Worm (Caenorhabditis elegans): ENCODE results near the gene mdt-10.

The mdt-10 gene

DNA sequence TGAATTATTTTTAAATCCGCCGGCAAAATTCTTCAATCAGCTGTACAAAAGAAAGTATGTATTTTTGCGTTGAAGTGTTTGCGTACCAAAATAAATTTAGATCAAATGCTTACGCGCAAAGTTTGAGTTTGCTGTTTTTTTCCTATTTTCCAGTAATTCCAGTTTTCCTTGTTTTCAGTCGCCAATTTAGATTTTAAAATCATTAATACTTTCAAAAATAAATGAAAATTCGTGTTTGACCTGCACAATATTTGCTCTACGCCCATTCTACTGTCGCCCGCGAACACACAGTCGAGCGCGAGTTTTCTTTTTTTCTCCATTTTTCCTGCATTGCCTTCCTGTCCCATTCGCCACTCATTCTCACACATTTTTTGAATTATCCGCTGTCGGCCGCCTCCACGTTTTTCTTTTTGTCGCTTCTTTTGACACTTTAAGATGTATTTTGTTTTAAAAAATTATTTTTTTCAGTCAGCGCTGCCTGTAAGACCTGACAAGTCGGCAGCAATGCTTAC, 38.0 kb upstream of the mdt-10 start, which contains the start of gene ptc-1:
Gene ptc-1, plus strand, starts transcription at position 462 of the 512 bp plus-strand sequence.
- no peak for TF ChIP-seq ceh-82 (tag; optimal IDR thresholded peaks at IDR 0.05)
- no peak for TF ChIP-seq egl-27 (tag; optimal IDR thresholded peaks at IDR 0.05)
- peak; percentile 41 for TF ChIP-seq pha-4 (tag; optimal IDR thresholded peaks at IDR 0.05)

DNA sequence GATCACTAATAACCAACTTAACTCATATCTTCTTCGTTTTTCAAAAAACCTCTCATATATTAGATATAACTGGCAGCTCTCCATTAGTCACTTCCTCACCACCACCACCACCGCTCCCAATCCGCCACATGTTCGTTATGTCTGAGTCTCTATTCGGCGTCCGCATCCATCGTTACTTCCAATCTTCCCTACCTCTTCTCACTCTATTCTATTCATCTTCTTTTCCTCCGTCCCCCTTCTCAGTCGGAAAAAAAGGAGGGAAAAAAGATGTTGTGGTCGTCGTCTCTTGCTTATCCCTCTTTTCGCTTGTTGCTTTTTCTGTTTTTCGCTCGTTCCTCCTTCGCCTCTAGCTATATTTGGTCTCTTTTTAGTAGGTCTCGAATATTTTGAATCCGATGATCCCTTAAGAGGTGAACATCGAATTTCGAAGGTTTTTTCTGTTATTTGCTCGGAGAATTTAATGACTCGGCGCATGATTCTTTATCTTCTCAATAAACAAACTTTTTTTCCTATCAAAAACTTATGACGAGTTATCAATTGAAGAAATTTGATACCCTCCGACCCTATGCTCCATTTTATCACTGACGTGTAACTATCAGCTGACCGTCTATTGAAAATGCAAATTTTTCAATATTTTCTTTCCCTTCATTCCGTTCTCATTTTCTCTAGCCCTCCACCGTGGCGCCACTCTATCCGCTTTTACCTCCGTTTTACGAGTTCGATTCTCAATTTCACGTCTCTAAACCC, 37.2 kb upstream of the mdt-10 start:
- TF ChIP-seq pha-4 (tag; optimal IDR thresholded peaks at IDR 0.05) (peak; percentile 43), mdl-1 (tag; optimal IDR thresholded peaks at IDR 0.05) (no peak), lin-15B (tag; optimal IDR thresholded peaks at IDR 0.05) (no peak), ZK546.5 (tag; optimal IDR thresholded peaks at IDR 0.05) (no peak), nhr-237 (tag; optimal IDR thresholded peaks at IDR 0.05) (no peak), jun-1 (tag; optimal IDR thresholded peaks at IDR 0.05) (no peak), daf-12 (tag; optimal IDR thresholded peaks at IDR 0.05) (no peak), nhr-12 (tag; optimal IDR thresholded peaks at IDR 0.05) (no peak), eor-1 (tag; optimal IDR thresholded peaks at IDR 0.05) (no peak), unc-39 (tag; optimal IDR thresholded peaks at IDR 0.05) (no peak), snpc-4 (tag; optimal IDR thresholded peaks at IDR 0.05) (no peak), nhr-77 (tag; optimal IDR thresholded peaks at IDR 0.05) (no peak), egl-5 (tag; optimal IDR thresholded peaks at IDR 0.05) (peak; percentile 55), ceh-28 (tag; optimal IDR thresholded peaks at IDR 0.05) (no peak), hmg-11 (tag; optimal IDR thresholded peaks at IDR 0.05) (peak; percentile 44), skn-1 (tag; optimal IDR thresholded peaks at IDR 0.05) (no peak), R02D3.7 (tag; optimal IDR thresholded peaks at IDR 0.05) (no peak), pqm-1 (tag; optimal IDR thresholded peaks at IDR 0.05) (peak; percentile 66), elt-2 (tag; optimal IDR thresholded peaks at IDR 0.05) (peak; percentile 90), sea-2 (GFP tag; optimal IDR thresholded peaks at IDR 0.05) (no peak), nhr-23 (tag; optimal IDR thresholded peaks at IDR 0.05) (peak; percentile 11), nhr-25 (tag; optimal IDR thresholded peaks at IDR 0.05) (no peak), fkh-10 (GFP tag; optimal IDR thresholded peaks at IDR 0.05) (peak; percentile 32), mml-1 (tag; optimal IDR thresholded peaks at IDR 0.05) (no peak), ceh-16 (tag; optimal IDR thresholded peaks at IDR 0.05) (no peak), ama-1 (optimal IDR thresholded peaks at IDR 0.05) (peak; percentile 2), elt-3 (tag; optimal IDR thresholded peaks at IDR 0.05) (no peak), nhr-11 (tag; optimal IDR thresholded peaks at IDR 0.05) (no peak), zag-1 (tag; optimal IDR thresholded peaks at IDR 0.05) (no peak), ceh-9 (tag; optimal IDR thresholded peaks at IDR 0.05) (no peak), ceh-82 (tag; optimal IDR thresholded peaks at IDR 0.05) (no peak), egl-27 (tag; optimal IDR thresholded peaks at IDR 0.05) (no peak), nhr-43 (tag; optimal IDR thresholded peaks at IDR 0.05; ENCODE audit: poor library complexity, severe bottlenecking) (no peak), nfya-1 (tag; optimal IDR thresholded peaks at IDR 0.05; ENCODE audit: insufficient read depth) (peak; percentile 76), fkh-2 (tag; optimal IDR thresholded peaks at IDR 0.05) (no peak), fos-1 (tag; optimal IDR thresholded peaks at IDR 0.05) (no peak), lin-39 (tag; optimal IDR thresholded peaks at IDR 0.05) (peak; percentile 85), nhr-76 (tag; optimal IDR thresholded peaks at IDR 0.05) (no peak), aly-2 (tag; optimal IDR thresholded peaks at IDR 0.05) (no peak), tbx-2 (tag; optimal IDR thresholded peaks at IDR 0.05) (peak; percentile 24), unc-62 (GFP tag; optimal IDR thresholded peaks at IDR 0.05) (peak; percentile 16), nhr-67 (tag; optimal IDR thresholded peaks at IDR 0.05) (no peak), lsy-12 (tag; optimal IDR thresholded peaks at IDR 0.05) (no peak), nhr-28 (tag; optimal IDR thresholded peaks at IDR 0.05) (no peak), ztf-4 (tag; optimal IDR thresholded peaks at IDR 0.05) (peak; percentile 32), ztf-11 (tag; optimal IDR thresholded peaks at IDR 0.05) (no peak), elt-1 (tag; optimal IDR thresholded peaks at IDR 0.05) (no peak)

Measured in whole organism, L3 larva.